Fruit fly (Drosophila melanogaster) whole organism: ENCODE data around the gene CG13385.

ENCODE experiments used
- CG8478 ChIP-seq: fragments of >200 bp; optimal IDR thresholded peaks from 2 replicates; lab custom pipeline; 2018; ENCODE audit warnings: inconsistent platforms
- Dll ChIP-seq: fragments of >200 bp; optimal IDR thresholded peaks from 2 replicates; lab custom pipeline; 2017
- EcR ChIP-seq, 2 experiments: fragments of >200 bp; optimal IDR thresholded peaks; 2 replicates each; lab custom pipeline; 2017; ENCODE audit warnings: missing biosample characterization in 2 of 2, missing genetic modification characterization in 2 of 2, missing genetic modification reagents in 2 of 2
- pan ChIP-seq: fragments of >200 bp; optimal IDR thresholded peaks from 2 replicates; lab custom pipeline; 2017
- psq ChIP-seq: fragments of >200 bp; optimal IDR thresholded peaks from 2 replicates; lab custom pipeline; 2017
- usp ChIP-seq: fragments of >200 bp; optimal IDR thresholded peaks from 2 replicates; lab custom pipeline; 2017; ENCODE audit warnings: missing biosample characterization, missing genetic modification characterization, mixed read lengths

Gene CG13385

dm6 chr2L:8395996-8396699, at the start of gene CG13385, which contains the start of gene Peritrophin-15a:
TSS of gene CG13385 (plus strand) at chr2L:8396649.
TSS of gene Peritrophin-15a (minus strand) at chr2L:8396096.
- TF ChIP-seq psq: no peak
- no peak for TF ChIP-seq pan (lab: Kevin White, UChicago)
- TF ChIP-seq usp: no peak
- no peak for TF ChIP-seq CG8478
- no peak for TF ChIP-seq Dll (lab: Kevin White, UChicago)
- no peak for TF ChIP-seq EcR (GFP tag; optimal IDR thresholded peaks at IDR 0.05; lab: Kevin White, UChicago)

- TF ChIP-seq pan (lab: Kevin White, UChicago) (no peak), EcR (GFP tag; optimal IDR thresholded peaks at IDR 0.05; lab: Kevin White, UChicago) (no peak), CG8478 (no peak), usp (no peak), Dll (lab: Kevin White, UChicago) (no peak), psq (no peak)
Observed at dm6 chr2L:8350560-8351171, 45.8 kb upstream of the CG13385 start.

- TF ChIP-seq psq (no peak), pan (lab: Kevin White, UChicago) (no peak), Dll (lab: Kevin White, UChicago) (no peak), usp (no peak), EcR (GFP tag; optimal IDR thresholded peaks at IDR 0.05; lab: Kevin White, UChicago) (no peak), CG8478 (no peak)
Observed at dm6 chr2L:8351333-8351732, 45.1 kb upstream of the CG13385 start.

dm6 chr2L:8351864-8352263, 44.6 kb upstream of the CG13385 start, which contains the start of gene Mur29B:
TSS of gene Mur29B (plus strand) at chr2L:8352187.
- no peak for TF ChIP-seq CG8478
- no peak for TF ChIP-seq EcR (GFP tag; optimal IDR thresholded peaks at IDR 0.05; lab: Kevin White, UChicago)
- no peak for TF ChIP-seq Dll (lab: Kevin White, UChicago)
- no peak for TF ChIP-seq psq
- no peak for TF ChIP-seq usp
- no peak for TF ChIP-seq pan (lab: Kevin White, UChicago)

DNA sequence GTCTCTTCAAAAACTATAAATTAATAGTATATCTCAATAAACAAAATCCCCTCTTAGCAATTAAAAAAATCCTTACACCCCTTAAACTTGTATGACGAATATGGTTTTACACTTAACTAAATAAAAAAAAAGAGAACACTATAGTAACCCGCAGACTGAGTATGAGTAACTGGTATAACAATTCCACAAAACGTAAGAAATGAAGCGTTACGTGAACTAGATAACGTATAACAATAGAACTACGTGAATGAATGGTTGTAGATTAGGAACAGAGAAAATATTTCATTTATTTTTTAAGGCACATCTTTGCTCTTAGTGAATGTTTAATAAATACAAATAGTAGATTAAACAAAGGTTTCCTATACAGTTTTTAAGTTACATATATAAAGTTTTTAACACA, 41.0 kb upstream of the CG13385 start:
- TF ChIP-seq usp (no peak), Dll (lab: Kevin White, UChicago) (no peak), EcR (GFP tag; optimal IDR thresholded peaks at IDR 0.05; lab: Kevin White, UChicago) (no peak), psq (no peak), pan (lab: Kevin White, UChicago) (no peak), CG8478 (no peak)

DNA sequence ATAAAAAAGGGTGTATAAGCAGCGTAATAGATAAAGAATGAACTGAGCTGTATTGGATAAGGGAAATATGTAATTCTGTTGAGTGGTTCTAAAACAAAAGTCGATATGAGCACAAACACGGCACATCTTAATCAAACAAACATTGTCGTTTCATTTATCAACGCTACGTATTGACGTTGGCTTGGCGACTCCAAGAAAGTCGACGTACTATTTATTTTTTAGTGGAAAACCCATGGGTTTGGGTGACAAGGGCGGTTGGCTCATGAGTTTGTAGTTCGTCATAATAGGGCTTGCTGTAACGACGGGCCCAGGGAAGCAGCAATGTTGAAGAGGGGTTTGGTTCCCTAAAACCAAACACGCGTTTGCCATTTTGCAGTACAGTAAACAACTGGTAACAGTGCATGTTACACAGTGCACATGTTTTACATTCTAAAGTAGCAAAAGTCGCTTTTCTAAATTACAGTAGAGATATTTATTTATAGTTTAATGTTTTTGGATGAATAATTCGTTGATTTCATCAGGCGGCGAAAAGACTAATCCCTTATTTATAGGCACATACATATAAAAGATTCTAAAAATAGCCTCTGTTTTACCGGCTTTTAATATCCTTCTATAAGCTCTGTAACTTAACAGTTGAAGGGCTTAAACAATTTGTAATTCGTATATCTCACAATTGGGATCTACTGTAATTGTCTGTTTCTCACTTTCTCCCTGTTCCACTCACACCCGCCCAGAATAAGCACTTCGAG, 35.1 kb upstream of the CG13385 start:
- TF ChIP-seq Dll (lab: Kevin White, UChicago): no peak
- TF ChIP-seq CG8478: no peak
- no peak for TF ChIP-seq psq
- no peak for TF ChIP-seq usp
- no peak for TF ChIP-seq pan (lab: Kevin White, UChicago)
- TF ChIP-seq EcR (GFP tag; optimal IDR thresholded peaks at IDR 0.05; lab: Kevin White, UChicago): no peak

DNA sequence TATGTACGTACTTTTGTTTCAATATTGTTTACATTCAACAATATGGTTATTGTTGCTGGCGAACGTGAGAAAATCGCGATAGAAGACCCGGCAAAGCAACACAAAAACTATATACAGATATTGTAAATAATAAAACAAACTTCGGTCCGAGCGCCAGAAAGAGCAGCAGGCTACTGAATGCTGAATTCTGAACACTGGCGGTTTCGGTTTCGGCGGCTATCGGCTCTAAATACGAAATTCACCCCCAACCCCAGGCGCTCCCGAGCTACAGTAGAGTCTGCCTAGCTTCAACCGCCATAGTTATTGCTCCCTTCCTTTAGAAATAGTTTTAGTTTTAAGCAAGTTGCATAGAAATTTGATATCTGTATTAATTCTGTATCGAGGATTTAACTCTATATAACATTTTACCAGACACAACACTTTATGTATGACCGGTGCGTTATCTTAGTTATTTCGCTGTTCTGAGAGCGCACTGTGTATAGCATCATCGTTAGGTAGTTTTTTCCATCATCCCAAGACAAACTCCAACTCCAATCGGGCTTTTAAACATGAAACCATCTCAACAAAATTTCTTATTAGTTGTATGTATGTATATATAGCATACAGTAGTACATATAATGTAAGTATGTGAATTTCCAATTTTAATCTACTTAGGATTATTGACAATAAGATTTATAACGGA, 34.0 kb upstream of the CG13385 start, which contains the start of gene CG7627:
Gene CG7627, minus strand, starts transcription at position 197 of the 682 bp plus-strand sequence.
- TF ChIP-seq usp (no peak), Dll (lab: Kevin White, UChicago) (no peak), psq (no peak), pan (lab: Kevin White, UChicago) (no peak), EcR (GFP tag; optimal IDR thresholded peaks at IDR 0.05; lab: Kevin White, UChicago) (no peak), CG8478 (no peak)

DNA sequence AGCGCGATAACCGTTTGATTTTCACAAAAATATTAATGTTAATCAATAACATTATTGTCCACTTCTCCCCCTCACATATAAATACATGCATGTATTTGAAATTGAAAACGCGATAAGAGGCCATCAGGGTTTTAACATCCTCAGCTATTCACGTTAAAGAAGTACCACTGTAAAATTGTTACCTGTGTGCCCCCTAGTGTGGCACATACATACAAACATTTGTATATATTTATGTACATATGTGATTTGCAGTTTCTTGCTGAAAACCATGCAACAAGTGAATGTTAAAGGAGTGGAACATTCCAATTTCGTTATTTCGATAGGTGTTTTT, 33.5 kb upstream of the CG13385 start:
- no peak for TF ChIP-seq pan (lab: Kevin White, UChicago)
- no peak for TF ChIP-seq Dll (lab: Kevin White, UChicago)

DNA sequence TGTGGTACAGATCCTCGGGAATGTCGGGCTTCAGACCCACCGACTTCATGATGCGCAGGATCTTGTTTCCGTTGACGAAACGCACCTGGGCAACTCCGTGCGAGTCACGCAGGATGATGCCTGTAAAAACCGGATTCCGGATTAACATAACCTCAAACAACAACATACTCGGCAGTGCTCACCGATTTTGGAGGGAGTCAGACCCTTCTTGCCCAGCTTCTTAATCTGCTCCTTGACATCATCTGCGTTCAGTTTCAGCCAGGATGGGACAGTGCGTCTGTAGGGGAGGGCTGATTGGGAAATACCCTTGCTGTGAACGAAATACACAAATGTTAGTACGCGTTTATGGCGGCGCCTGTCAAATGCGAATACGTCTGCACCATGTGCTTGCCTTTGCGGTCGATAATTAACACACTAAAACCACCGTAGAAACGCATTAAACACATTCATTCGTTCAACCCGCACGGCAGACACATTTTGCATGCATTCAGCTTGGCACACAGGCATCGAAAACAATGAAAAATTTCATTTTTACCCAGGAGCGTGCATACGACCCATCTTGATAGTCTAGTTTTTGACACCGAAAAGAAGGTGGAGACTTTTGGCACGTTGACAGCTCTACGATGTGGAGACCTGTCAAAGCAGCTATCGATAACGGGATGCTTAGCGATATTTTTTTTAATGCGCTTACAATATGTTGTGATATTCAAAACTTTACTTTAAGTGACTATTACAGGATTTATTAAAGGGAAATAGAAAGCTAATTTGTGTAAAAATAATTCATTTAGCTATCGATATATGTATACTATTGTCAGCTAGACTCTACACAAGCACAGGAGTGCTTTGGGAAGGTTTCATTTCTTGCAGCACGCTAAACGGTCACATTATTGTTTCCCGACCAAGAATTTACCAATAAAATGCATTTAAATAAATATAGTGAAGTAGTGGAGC, 32.2 kb upstream of the CG13385 start, which contains the start of the genes RpS13 and CSN8:
Gene RpS13, minus strand, starts transcription at position 657 of the 951 bp plus-strand sequence.
Gene CSN8, plus strand, starts transcription at position 850 of the 951 bp plus-strand sequence.
- no peak for TF ChIP-seq usp
- no peak for TF ChIP-seq pan (lab: Kevin White, UChicago)
- no peak for TF ChIP-seq Dll (lab: Kevin White, UChicago)
- no peak for TF ChIP-seq psq
- no peak for TF ChIP-seq EcR (GFP tag; optimal IDR thresholded peaks at IDR 0.05; lab: Kevin White, UChicago)
- TF ChIP-seq CG8478: no peak

dm6 chr2L:8365701-8366643, 30.5 kb upstream of the CG13385 start, which contains the start of gene Pp2A-29B:
TSS of gene Pp2A-29B (plus strand) at chr2L:8366038.
- TF ChIP-seq usp (no peak), pan (lab: Kevin White, UChicago) (no peak), CG8478 (no peak), psq (no peak), EcR (GFP tag; optimal IDR thresholded peaks at IDR 0.05; lab: Kevin White, UChicago) (no peak), Dll (lab: Kevin White, UChicago) (no peak)
